Fruit fly (Drosophila melanogaster): ENCODE measurements around the gene CG32486.

The CG32486 gene

DNA sequence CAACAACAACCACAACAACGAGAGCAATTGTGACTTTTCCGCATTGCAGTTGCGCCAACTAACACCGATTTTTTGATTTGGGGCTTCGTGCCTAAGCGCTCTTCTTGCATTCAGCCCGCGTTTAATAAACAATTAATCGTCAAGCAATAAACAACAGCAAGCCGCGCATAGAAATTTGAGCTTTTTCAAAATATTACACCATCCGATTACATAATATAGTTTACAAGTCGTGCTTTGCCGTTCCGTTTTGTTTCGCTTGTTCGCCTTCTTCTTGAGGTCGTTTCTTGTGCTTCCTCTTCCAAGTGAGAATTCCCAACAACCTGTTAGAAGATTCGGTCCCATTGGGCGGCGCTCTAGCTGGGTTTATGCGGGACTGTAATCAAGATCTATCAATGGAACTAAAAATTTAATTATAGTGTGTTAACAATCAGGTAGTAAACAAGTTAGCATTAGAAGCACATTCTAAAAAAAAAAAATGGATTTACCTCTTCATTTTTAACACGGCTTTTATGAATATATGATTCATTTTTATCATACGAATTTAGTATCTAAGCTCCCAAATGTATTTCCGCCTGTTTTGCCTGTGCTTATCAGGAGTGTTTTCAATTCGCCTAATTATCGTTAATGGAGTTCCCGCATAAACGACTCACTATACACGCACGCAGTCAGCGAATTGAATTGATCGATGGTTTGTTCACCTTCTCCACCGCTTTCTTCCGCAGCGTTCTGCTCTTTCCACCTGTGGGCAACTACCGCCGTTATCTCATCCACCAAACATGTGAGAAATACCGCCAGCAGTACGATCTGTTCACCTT lies 34.7 kb downstream of the CG32486 start (continued):
- TF ChIP-seq CG12299 (tag; optimal IDR thresholded peaks at IDR 0.05), result peak; percentile 87
- TF ChIP-seq abd-A (tag; optimal IDR thresholded peaks at IDR 0.05), result no peak
- peak; percentile 58 for TF ChIP-seq ewg (GFP tag; optimal IDR thresholded peaks at IDR 0.05)
- TF ChIP-seq CG1832 (GFP tag; optimal IDR thresholded peaks at IDR 0.05), result no peak
- peak; percentile 87 for TF ChIP-seq HmgZ (tag; optimal IDR thresholded peaks at IDR 0.05)
- TF ChIP-seq insv (GFP tag; optimal IDR thresholded peaks at IDR 0.05), result peak in 1 of 2 experiments; percentile 60
- peak; percentile 53 for TF ChIP-seq jing (GFP tag; optimal IDR thresholded peaks at IDR 0.05)
- peak; percentile 23; the same call in 1 of the 2 replicates for TF ChIP-seq MBD-R2 (GFP tag; IDR thresholded peaks at IDR 0.05)
- peak; percentile 47 for TF ChIP-seq CG11696 (GFP tag; IDR thresholded peaks at IDR 0.05)
- peak; percentile 57 for TF ChIP-seq YL-1 (GFP tag; optimal IDR thresholded peaks at IDR 0.05)
- TF ChIP-seq CG14965 (GFP tag; optimal IDR thresholded peaks at IDR 0.05; ENCODE audit: borderline replicate concordance), result peak; percentile 7
- peak; percentile 83 for TF ChIP-seq CG14014 (GFP tag; IDR thresholded peaks at IDR 0.05)
- TF ChIP-seq Neu2 (GFP tag; optimal IDR thresholded peaks at IDR 0.05; ENCODE audit: borderline replicate concordance), result no peak
- peak; percentile 64 for TF ChIP-seq CG7786 (GFP tag; optimal IDR thresholded peaks at IDR 0.05)
- peak; percentile 76 for TF ChIP-seq ap (GFP tag; IDR thresholded peaks at IDR 0.05)
- no peak for TF ChIP-seq CG6175 (GFP tag; IDR thresholded peaks at IDR 0.05)
- TF ChIP-seq CG10565 (GFP tag; optimal IDR thresholded peaks at IDR 0.05), result peak; percentile 50
- peak; percentile 55 for TF ChIP-seq tx (GFP tag; optimal IDR thresholded peaks at IDR 0.05)
- peak; percentile 87 for TF ChIP-seq CG31441 (GFP tag; IDR thresholded peaks at IDR 0.05)
- no peak for TF ChIP-seq hth (optimal IDR thresholded peaks at IDR 0.05)
- no peak for TF ChIP-seq zf30C (GFP tag; optimal IDR thresholded peaks at IDR 0.05)
- peak; percentile 44 for TF ChIP-seq btn (GFP tag; optimal IDR thresholded peaks at IDR 0.05)
- TF ChIP-seq CG10543 (GFP tag; optimal IDR thresholded peaks at IDR 0.05), result peak; percentile 74
- TF ChIP-seq tgo (GFP tag; IDR thresholded peaks at IDR 0.05), result peak; percentile 60; the same call in 2 of the 3 replicates
- no peak for TF ChIP-seq dan (GFP tag; IDR thresholded peaks at IDR 0.05)
- TF ChIP-seq pum (GFP tag; optimal IDR thresholded peaks at IDR 0.05), result peak; percentile 53
- peak; percentile 56 for TF ChIP-seq Deaf1 (tag; optimal IDR thresholded peaks at IDR 0.05)
- TF ChIP-seq tin (GFP tag; optimal IDR thresholded peaks at IDR 0.05), result peak; percentile 78
- peak; percentile 73 for TF ChIP-seq Drgx (GFP tag; IDR thresholded peaks at IDR 0.05)
- TF ChIP-seq nmo (GFP tag; optimal IDR thresholded peaks at IDR 0.05), result peak; percentile 94
- TF ChIP-seq stwl (tag; optimal IDR thresholded peaks at IDR 0.05), result peak; percentile 26
- peak; percentile 81 for TF ChIP-seq fd96Cb (tag; optimal IDR thresholded peaks at IDR 0.05)
- peak; percentile 60 for TF ChIP-seq CG18011 (GFP tag; optimal IDR thresholded peaks at IDR 0.05)
- TF ChIP-seq Meics (GFP tag; optimal IDR thresholded peaks at IDR 0.05), result peak; percentile 92
- peak; percentile 91 for TF ChIP-seq CG6813 (GFP tag; optimal IDR thresholded peaks at IDR 0.05)
- TF ChIP-seq lov (optimal IDR thresholded peaks at IDR 0.05), result no peak
- peak; percentile 67; the same call in 1 of the 3 replicates for TF ChIP-seq lov (GFP tag; IDR thresholded peaks at IDR 0.05)
- peak; percentile 66 for TF ChIP-seq CG7271 (tag; optimal IDR thresholded peaks at IDR 0.05)
- TF ChIP-seq CG33557 (GFP tag; optimal IDR thresholded peaks at IDR 0.05), result peak; percentile 77
- no peak for TF ChIP-seq D (optimal IDR thresholded peaks at IDR 0.05)
- peak; percentile 81 for TF ChIP-seq D (GFP tag; optimal IDR thresholded peaks at IDR 0.05)
- TF ChIP-seq CG18764 (GFP tag; optimal IDR thresholded peaks at IDR 0.05), result peak; percentile 63
- TF ChIP-seq CG31365 (tag; optimal IDR thresholded peaks at IDR 0.05), result peak; percentile 56
- peak; percentile 69 for TF ChIP-seq CG8290 (GFP tag; optimal IDR thresholded peaks at IDR 0.05)
- peak; percentile 5 to 69 for TF ChIP-seq CG8290 (tag; optimal IDR thresholded peaks at IDR 0.05)
- peak; percentile 57 for TF ChIP-seq lbe (GFP tag; optimal IDR thresholded peaks at IDR 0.05)
- TF ChIP-seq Pdp1 (GFP tag; optimal IDR thresholded peaks at IDR 0.05), result peak; percentile 73 to 98
- TF ChIP-seq zen (tag; optimal IDR thresholded peaks at IDR 0.05), result peak; percentile 83
- TF ChIP-seq CG14050 (GFP tag; IDR thresholded peaks at IDR 0.05), result peak; percentile 83

All from whole organism, embryonic.